Worm (Caenorhabditis elegans) whole organism, L1 larva: Measurements from ENCODE around the gene T25B9.12.

Experiments used
- ama-1 ChIP-seq: fragments of 150-350 bp; optimal IDR thresholded peaks from 2 replicates; lab custom pipeline; 2014
- ceh-82 ChIP-seq, 3 experiments: fragments of 150-350 bp in 1 of 3; sonication (generic microtip) in 2 of 3; optimal IDR thresholded peaks; 2 replicates each; lab custom pipeline; 2014 to 2017; ENCODE audit warnings: missing biosample characterization in 3 of 3, missing genetic modification characterization in 3 of 3
- egl-27 ChIP-seq, 2 experiments: fragments of 150-350 bp in 1 of 2; sonication (generic microtip); optimal IDR thresholded peaks; 3 replicates each; lab custom pipeline; 2017 to 2018; ENCODE audit warnings: missing biosample characterization in 2 of 2, missing genetic modification characterization in 2 of 2, missing genetic modification reagents in 2 of 2
- lin-15B ChIP-seq: fragments of 150-350 bp; sonication (generic microtip); optimal IDR thresholded peaks from 3 replicates; lab custom pipeline; 2014; ENCODE audit warnings: missing biosample characterization, missing genetic modification characterization
- nhr-11 ChIP-seq: fragments of 150-350 bp; optimal IDR thresholded peaks from 2 replicates; lab custom pipeline; 2014; ENCODE audit warnings: missing biosample characterization, missing genetic modification characterization
- nhr-237 ChIP-seq: fragments of 150-350 bp; optimal IDR thresholded peaks from 2 replicates; lab custom pipeline; 2014; ENCODE audit warnings: missing biosample characterization, missing genetic modification characterization
- nhr-76 ChIP-seq: sonication (generic microtip); optimal IDR thresholded peaks from 2 replicates; lab custom pipeline; 2017; ENCODE audit warnings: missing biosample characterization, missing genetic modification characterization

- TF ChIP-seq nhr-76 (tag; lab: Kevin White, UChicago), result no peak
- no peak for TF ChIP-seq lin-15B (tag; lab: Kevin White, UChicago)
- TF ChIP-seq nhr-237 (tag; lab: Kevin White, UChicago), result no peak
- no peak for TF ChIP-seq nhr-11
- no peak for TF ChIP-seq egl-27 (tag; optimal IDR thresholded peaks at IDR 0.05; lab: Kevin White, UChicago)
- no peak for TF ChIP-seq ama-1
- no peak for TF ChIP-seq ceh-82 (tag; optimal IDR thresholded peaks at IDR 0.05; lab: Kevin White, UChicago)
Observed at ce11 chrIV:10779328-10779727, 14.2 kb downstream of the T25B9.12 start.
